Worm (Caenorhabditis elegans) whole organism, late embryonic: ENCODE measurements around the gene dtmk-1.
A peak's percentile ranks its signal among the peaks of the same experiment; 100 is the strongest.

ENCODE experiments used
- C38D4.7 ChIP-seq: fragments of 200-800 bp; sonication (Bioruptor generic); optimal IDR thresholded peaks from 2 replicates; lab custom pipeline; 2018; ENCODE audit warnings: mild to moderate bottlenecking, missing genetic modification characterization, moderate library complexity, missing compliant biosample characterization
- F13H6.1 ChIP-seq: sonication (generic microtip); optimal IDR thresholded peaks from 2 replicates; lab custom pipeline; 2016; ENCODE audit warnings: missing genetic modification characterization, missing compliant biosample characterization
- nfya-1 ChIP-seq: sonication (generic microtip); optimal IDR thresholded peaks from 2 replicates; lab custom pipeline; 2017; ENCODE audit warnings: missing genetic modification characterization, mild to moderate bottlenecking, missing compliant biosample characterization, antibody characterized with exemption, moderate library complexity
- odd-2 ChIP-seq: sonication (generic microtip); optimal IDR thresholded peaks from 2 replicates; lab custom pipeline; 2017; ENCODE audit warnings: antibody characterized with exemption, mild to moderate bottlenecking, missing genetic modification characterization, missing compliant biosample characterization
- tbx-2 ChIP-seq: sonication (generic microtip); optimal IDR thresholded peaks from 2 replicates; lab custom pipeline; 2016; ENCODE audit warnings: missing genetic modification characterization, missing compliant biosample characterization
- zip-5 ChIP-seq: sonication (generic microtip); optimal IDR thresholded peaks from 2 replicates; lab custom pipeline; 2016; ENCODE audit warnings: missing genetic modification characterization, missing compliant biosample characterization

- no peak for TF ChIP-seq C38D4.7 (GFP tag; lab: Kevin White, UChicago)
- peak; percentile 89 for TF ChIP-seq tbx-2 (tag; lab: Kevin White, UChicago)
- no peak for TF ChIP-seq odd-2 (tag; lab: Kevin White, UChicago)
- peak; percentile 63 for TF ChIP-seq F13H6.1 (tag; lab: Kevin White, UChicago)
- peak; percentile 76 for TF ChIP-seq zip-5
- peak; percentile 62 for TF ChIP-seq nfya-1 (tag; lab: Kevin White, UChicago)
Observed at ce11 chrII:9940430-9940829, 26.5 kb downstream of the dtmk-1 start, which contains the start of gene ufd-3.
